Worm (Caenorhabditis elegans): ENCODE results near the gene C03G6.6.
"Not testable (repeated sequence)": the region's sequence is repeated elsewhere in the genome, so short reads cannot be mapped to it uniquely, and the experiment has no call there.

The C03G6.6 gene

DNA sequence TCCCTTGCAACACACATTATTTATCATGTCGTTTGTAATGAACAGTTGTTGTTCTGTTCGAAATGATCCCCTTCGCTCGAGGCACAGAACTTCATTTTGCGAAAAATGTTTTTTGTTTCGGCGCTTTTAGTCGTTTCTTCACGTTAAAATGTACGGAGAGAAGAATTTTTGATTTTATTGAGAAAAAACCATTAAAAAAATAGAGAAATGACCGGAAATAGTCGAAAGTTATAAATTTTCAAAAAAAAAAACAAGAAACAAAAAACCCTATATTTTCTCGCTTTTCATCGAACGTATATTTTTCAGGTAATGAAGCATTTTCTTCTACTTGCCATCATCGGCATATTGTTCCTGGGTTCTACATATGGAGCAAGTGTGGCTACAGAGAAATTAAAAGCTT, 25.0 kb upstream of the C03G6.6 start, which contains the start of gene F10G2.1:
F10G2.1 (plus strand) TSS at position 301 of the 400 bp plus-strand sequence.
- TF ChIP-seq ets-7 (tag; optimal IDR thresholded peaks at IDR 0.05) (no peak), ceh-13 (GFP tag; optimal IDR thresholded peaks at IDR 0.05) (no peak), hmbx-1 (tag; optimal IDR thresholded peaks at IDR 0.05) (no peak), tra-4 (tag; optimal IDR thresholded peaks at IDR 0.05) (no peak), aly-1 (tag; optimal IDR thresholded peaks at IDR 0.05) (no peak), sea-1 (GFP tag; conservative IDR thresholded peaks at IDR 0.05) (no peak), B0310.2 (tag; optimal IDR thresholded peaks at IDR 0.05) (no peak), scrt-1 (GFP tag; IDR thresholded peaks at IDR 0.05) (no peak), F13C5.2 (tag; optimal IDR thresholded peaks at IDR 0.05) (no peak), flt-1 (GFP tag; IDR thresholded peaks at IDR 0.05) (no peak), hmg-4 (GFP tag; optimal IDR thresholded peaks at IDR 0.05) (no peak), pes-1 (GFP tag; IDR thresholded peaks at IDR 0.05) (no peak), tbx-37 (GFP tag; conservative IDR thresholded peaks at IDR 0.05) (no peak)

DNA sequence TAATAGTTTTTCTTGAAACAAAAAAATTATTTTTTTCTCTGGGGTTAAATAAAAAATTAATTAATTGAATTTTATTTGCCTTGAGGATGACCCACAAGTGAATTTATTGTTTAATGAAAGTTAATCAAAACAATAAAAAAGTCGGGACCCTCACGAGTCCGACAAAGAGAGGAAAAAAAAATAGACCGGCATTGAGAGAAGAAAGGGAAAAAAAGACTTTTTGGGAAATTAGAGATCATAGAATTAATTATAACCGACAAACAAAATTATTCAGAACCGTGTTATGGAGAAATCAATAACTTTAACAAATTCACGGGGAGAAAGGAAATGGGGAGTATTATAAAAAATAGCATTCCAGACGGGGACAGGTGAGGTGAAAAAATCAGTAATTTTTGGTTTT, 20.0 kb upstream of the C03G6.6 start, which contains the start of gene F10G2.7:
F10G2.7 (minus strand) TSS at position 101 of the 400 bp plus-strand sequence.
- TF ChIP-seq ama-1 (optimal IDR thresholded peaks at IDR 0.05); F13C5.2 (tag; optimal IDR thresholded peaks at IDR 0.05); tra-4 (tag; optimal IDR thresholded peaks at IDR 0.05): not testable (repeated sequence)

DNA sequence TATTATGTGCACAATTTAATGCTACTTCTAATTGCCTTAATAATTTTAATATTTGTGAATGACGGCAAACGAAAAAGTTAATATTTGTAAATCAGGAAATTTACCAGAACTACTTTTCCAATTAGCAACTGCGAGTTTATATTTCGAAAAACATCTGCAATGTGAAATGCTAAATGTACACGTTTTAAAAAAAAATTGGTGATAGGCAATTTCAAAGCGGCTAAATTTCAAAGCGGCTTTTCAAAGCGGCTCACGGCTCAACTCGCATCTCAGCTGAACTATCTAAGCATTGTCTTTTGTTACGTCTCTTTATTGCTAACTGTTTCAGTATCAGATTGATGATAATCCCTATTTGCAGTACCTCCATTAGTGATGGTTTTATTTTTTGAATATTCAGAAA, 17.4 kb upstream of the C03G6.6 start, which contains the start of gene srh-187:
srh-187 (minus strand) TSS at position 101 of the 400 bp plus-strand sequence.
- TF ChIP-seq flt-1 (GFP tag; IDR thresholded peaks at IDR 0.05) (no peak), ceh-13 (GFP tag; optimal IDR thresholded peaks at IDR 0.05) (no peak), scrt-1 (GFP tag; IDR thresholded peaks at IDR 0.05) (no peak), sea-1 (GFP tag; conservative IDR thresholded peaks at IDR 0.05) (no peak), aly-1 (tag; optimal IDR thresholded peaks at IDR 0.05) (no peak), hmg-4 (GFP tag; optimal IDR thresholded peaks at IDR 0.05) (no peak), ceh-36 (tag; optimal IDR thresholded peaks at IDR 0.05) (no peak), tbx-37 (GFP tag; conservative IDR thresholded peaks at IDR 0.05) (no peak), tra-4 (tag; optimal IDR thresholded peaks at IDR 0.05) (no peak), hnd-1 (tag; optimal IDR thresholded peaks at IDR 0.05) (no peak)

- TF ChIP-seq ceh-36 (tag; optimal IDR thresholded peaks at IDR 0.05) = no peak
- TF ChIP-seq ama-1 (optimal IDR thresholded peaks at IDR 0.05) = no peak
- no peak for TF ChIP-seq F13C5.2 (tag; optimal IDR thresholded peaks at IDR 0.05)
- TF ChIP-seq tbx-11 (GFP tag; IDR thresholded peaks at IDR 0.05) = no peak
- TF ChIP-seq hmg-4 (GFP tag; optimal IDR thresholded peaks at IDR 0.05) = no peak
Observed at ce11 chrV:7341942-7342341, 15.3 kb upstream of the C03G6.6 start, which contains the start of the genes nhr-263 and nhr-148. TSS of gene nhr-263 (minus strand) at chrV:7342042. TSS of gene nhr-148 (plus strand) at chrV:7342156.

DNA sequence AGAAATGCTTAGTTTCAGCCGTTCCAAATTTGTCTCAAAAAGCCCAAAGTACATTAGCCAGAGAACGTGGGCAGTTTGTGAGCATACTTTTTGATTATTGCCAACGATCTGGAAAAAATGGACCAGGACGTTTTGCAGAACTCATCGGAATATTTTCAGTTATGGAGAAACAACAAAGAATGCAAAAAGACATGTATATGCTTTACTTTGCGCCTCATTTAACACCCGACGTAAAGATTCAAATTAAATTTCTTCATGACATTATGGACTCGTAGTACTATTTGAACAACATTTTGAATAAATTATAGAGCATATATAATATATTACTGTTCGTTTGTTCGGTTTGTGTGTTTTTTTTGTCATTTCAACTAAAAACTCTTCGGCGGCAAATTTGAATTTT, 13.7 kb upstream of the C03G6.6 start, which contains the start of gene srh-244:
srh-244 (plus strand) TSS at position 301 of the 400 bp plus-strand sequence.
- TF ChIP-seq hnd-1 (tag; optimal IDR thresholded peaks at IDR 0.05) (no peak), hmbx-1 (tag; optimal IDR thresholded peaks at IDR 0.05) (no peak), F13C5.2 (tag; optimal IDR thresholded peaks at IDR 0.05) (no peak), aly-1 (tag; optimal IDR thresholded peaks at IDR 0.05) (no peak), ceh-36 (tag; optimal IDR thresholded peaks at IDR 0.05) (no peak), tbx-11 (GFP tag; IDR thresholded peaks at IDR 0.05) (no peak), ets-7 (tag; optimal IDR thresholded peaks at IDR 0.05) (no peak), tra-4 (tag; optimal IDR thresholded peaks at IDR 0.05) (no peak), hmg-4 (GFP tag; optimal IDR thresholded peaks at IDR 0.05) (no peak), tbx-37 (GFP tag; conservative IDR thresholded peaks at IDR 0.05) (no peak), pes-1 (GFP tag; IDR thresholded peaks at IDR 0.05) (no peak), B0310.2 (tag; optimal IDR thresholded peaks at IDR 0.05) (no peak), flt-1 (GFP tag; IDR thresholded peaks at IDR 0.05) (no peak), ama-1 (optimal IDR thresholded peaks at IDR 0.05) (no peak), scrt-1 (GFP tag; IDR thresholded peaks at IDR 0.05) (no peak)

DNA sequence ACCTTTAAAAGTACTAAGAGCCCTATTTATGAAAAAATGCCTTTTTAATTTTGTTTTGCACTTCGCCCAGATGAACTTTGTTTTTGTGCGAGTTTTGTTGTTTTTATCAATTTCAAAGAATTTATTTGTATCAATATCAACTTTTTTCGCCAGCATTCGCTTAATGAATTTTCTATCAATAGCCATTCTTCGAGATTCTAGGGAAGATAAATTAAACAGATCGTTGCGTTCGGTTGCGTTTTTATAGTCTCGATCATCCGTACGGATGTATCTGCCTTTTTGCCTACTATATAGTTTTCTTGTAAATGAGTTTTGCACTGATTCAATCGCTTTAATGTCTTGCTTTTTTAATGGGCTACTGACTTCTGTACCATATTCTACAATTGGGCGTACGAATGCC, 11.7 kb upstream of the C03G6.6 start, which contains the start of gene nhr-147:
nhr-147 (plus strand) TSS at position 301 of the 400 bp plus-strand sequence.
- TF ChIP-seq ama-1 (optimal IDR thresholded peaks at IDR 0.05); hmg-4 (GFP tag; optimal IDR thresholded peaks at IDR 0.05); tra-4 (tag; optimal IDR thresholded peaks at IDR 0.05): not testable (repeated sequence)

ce11 chrV:7349541-7349940, 7.7 kb upstream of the C03G6.6 start, which contains the start of gene nhr-149:
TSS of gene nhr-149 (minus strand) at chrV:7349641.
- TF ChIP-seq sea-1 (GFP tag; conservative IDR thresholded peaks at IDR 0.05) (no peak), tra-4 (tag; optimal IDR thresholded peaks at IDR 0.05) (no peak), flt-1 (GFP tag; IDR thresholded peaks at IDR 0.05) (no peak), aly-1 (tag; optimal IDR thresholded peaks at IDR 0.05) (no peak), ceh-36 (tag; optimal IDR thresholded peaks at IDR 0.05) (no peak), ceh-13 (GFP tag; optimal IDR thresholded peaks at IDR 0.05) (no peak), pes-1 (GFP tag; IDR thresholded peaks at IDR 0.05) (no peak)

DNA sequence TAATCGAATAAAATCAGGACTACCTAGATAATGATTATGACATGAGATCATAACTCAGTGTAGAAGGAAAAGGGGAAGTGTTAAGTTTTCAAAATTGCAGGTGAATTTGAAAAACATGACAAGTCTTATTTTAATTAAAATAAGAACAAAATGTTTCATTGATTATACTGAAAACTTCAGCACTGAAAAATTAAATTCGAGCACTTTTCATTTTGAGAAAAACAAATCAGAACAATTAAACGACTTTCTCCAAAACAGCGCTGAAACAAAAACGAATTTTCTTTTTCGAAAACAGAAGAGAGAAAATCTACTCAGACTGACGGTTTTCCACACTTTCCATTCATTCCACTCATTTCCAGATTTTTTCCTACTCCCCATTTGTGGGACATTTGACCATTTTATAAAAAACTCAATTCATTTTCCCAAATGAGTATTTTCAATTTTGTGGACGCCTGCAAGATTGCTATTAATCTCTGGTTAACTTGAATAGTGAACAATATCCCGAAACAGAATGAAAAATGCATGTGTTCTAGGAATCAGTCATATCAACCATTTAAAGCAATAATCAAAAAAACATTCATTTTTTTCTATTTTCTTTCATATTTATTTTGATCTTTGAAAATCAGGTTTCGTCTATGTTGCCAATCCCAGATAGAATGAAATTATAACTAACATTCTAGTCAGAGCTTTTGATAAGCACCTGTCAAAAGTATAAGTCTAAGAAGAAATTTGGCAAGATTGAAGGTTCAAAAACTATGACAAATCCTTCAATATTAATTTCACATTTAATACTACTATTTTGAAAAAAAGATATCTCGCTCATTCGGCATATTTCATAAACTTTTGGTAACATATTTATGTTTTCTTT, 4.8 kb upstream of the C03G6.6 start, which contains the start of the genes srh-231 and srh-275:
srh-231 (minus strand) TSS at position 51 of the 868 bp plus-strand sequence.
srh-275 (plus strand) TSS at position 818 of the 868 bp plus-strand sequence.
- no peak for TF ChIP-seq tra-4 (tag; optimal IDR thresholded peaks at IDR 0.05)
- no peak for TF ChIP-seq hmg-4 (GFP tag; optimal IDR thresholded peaks at IDR 0.05)
- no peak for TF ChIP-seq scrt-1 (GFP tag; IDR thresholded peaks at IDR 0.05)
- no peak for TF ChIP-seq ceh-13 (GFP tag; optimal IDR thresholded peaks at IDR 0.05)
- TF ChIP-seq sea-1 (GFP tag; conservative IDR thresholded peaks at IDR 0.05) = no peak
- no peak for TF ChIP-seq ets-7 (tag; optimal IDR thresholded peaks at IDR 0.05)
- TF ChIP-seq F13C5.2 (tag; optimal IDR thresholded peaks at IDR 0.05) = no peak
- no peak for TF ChIP-seq tbx-11 (GFP tag; IDR thresholded peaks at IDR 0.05)
- TF ChIP-seq hmbx-1 (tag; optimal IDR thresholded peaks at IDR 0.05) = no peak
- TF ChIP-seq tbx-37 (GFP tag; conservative IDR thresholded peaks at IDR 0.05) = no peak
- no peak for TF ChIP-seq ceh-36 (tag; optimal IDR thresholded peaks at IDR 0.05)
